Worm (Caenorhabditis elegans) whole organism, late embryonic: ENCODE results near the gene nhr-237.

Source experiments
- C08G9.2 ChIP-seq: sonication (generic microtip); optimal IDR thresholded peaks from 2 replicates; lab custom pipeline; 2016; ENCODE audit warnings: mild to moderate bottlenecking, missing genetic modification characterization, moderate library complexity, missing compliant biosample characterization
- K02D7.2 ChIP-seq: sonication (generic microtip); optimal IDR thresholded peaks from 2 replicates; lab custom pipeline; 2017; ENCODE audit warnings: mild to moderate bottlenecking, missing genetic modification characterization, missing compliant biosample characterization
- K09A11.1 ChIP-seq: sonication (generic microtip); optimal IDR thresholded peaks from 2 replicates; lab custom pipeline; 2017; ENCODE audit warnings: antibody characterized with exemption, mild to moderate bottlenecking, missing genetic modification characterization, missing compliant biosample characterization; ENCODE audit not compliant: insufficient read depth
- T23F11.4 ChIP-seq: fragments of 200-800 bp; sonication (Bioruptor generic); optimal IDR thresholded peaks from 2 replicates; lab custom pipeline; 2018; ENCODE audit warnings: mild to moderate bottlenecking, missing genetic modification characterization, missing compliant biosample characterization
- ahr-1 ChIP-seq: sonication (generic microtip); optimal IDR thresholded peaks from 2 replicates; lab custom pipeline; 2016; ENCODE audit warnings: missing genetic modification characterization, missing compliant biosample characterization
- ama-1 ChIP-seq: fragments of 150-350 bp; optimal IDR thresholded peaks from 2 replicates; lab custom pipeline; 2014
- ceh-14 ChIP-seq: sonication (generic microtip); optimal IDR thresholded peaks from 2 replicates; lab custom pipeline; 2016; ENCODE audit warnings: missing genotype, missing genetic modification characterization, missing compliant biosample characterization
- ceh-18 ChIP-seq: sonication (generic microtip); optimal IDR thresholded peaks from 2 replicates; lab custom pipeline; 2016; ENCODE audit warnings: missing genetic modification characterization, missing compliant biosample characterization
- ceh-22 ChIP-seq: sonication (generic microtip); optimal IDR thresholded peaks from 2 replicates; lab custom pipeline; 2017; ENCODE audit warnings: missing biosample characterization, missing genetic modification characterization
- ceh-30 ChIP-seq: fragments of 150-350 bp; optimal IDR thresholded peaks from 2 replicates; lab custom pipeline; 2014; ENCODE audit warnings: missing biosample characterization, missing genetic modification characterization
- ceh-6 ChIP-seq: fragments of 200-800 bp; sonication (Bioruptor generic); optimal IDR thresholded peaks from 2 replicates; lab custom pipeline; 2018; ENCODE audit warnings: mild to moderate bottlenecking, missing genetic modification characterization, missing compliant biosample characterization
- che-1 ChIP-seq: sonication (generic microtip); optimal IDR thresholded peaks from 2 replicates; lab custom pipeline; 2016; ENCODE audit warnings: mild to moderate bottlenecking, missing genetic modification characterization, missing compliant biosample characterization
- dve-1 ChIP-seq: sonication (generic microtip); optimal IDR thresholded peaks from 2 replicates; lab custom pipeline; 2017; ENCODE audit warnings: antibody characterized with exemption, mild to moderate bottlenecking, missing genetic modification characterization, missing compliant biosample characterization
- elt-2 ChIP-seq: sonication (generic microtip); optimal IDR thresholded peaks from 2 replicates; lab custom pipeline; 2016; ENCODE audit warnings: missing genetic modification reagents, missing genetic modification characterization, missing compliant biosample characterization
- elt-4 ChIP-seq: sonication (generic microtip); optimal IDR thresholded peaks from 2 replicates; lab custom pipeline; 2016; ENCODE audit warnings: missing genetic modification characterization, missing compliant biosample characterization
- ets-4 ChIP-seq: sonication (generic microtip); optimal IDR thresholded peaks from 2 replicates; lab custom pipeline; 2016; ENCODE audit warnings: missing genetic modification characterization, missing compliant biosample characterization
- eyg-1 ChIP-seq: sonication (generic microtip); optimal IDR thresholded peaks from 2 replicates; lab custom pipeline; 2016; ENCODE audit warnings: missing genotype, missing genetic modification characterization, missing compliant biosample characterization
- fax-1 ChIP-seq: sonication (generic microtip); optimal IDR thresholded peaks from 2 replicates; lab custom pipeline; 2016; ENCODE audit warnings: missing genotype, missing genetic modification characterization, missing compliant biosample characterization
- fkh-10 ChIP-seq: fragments of 150-350 bp; optimal IDR thresholded peaks from 2 replicates; lab custom pipeline; 2014; ENCODE audit warnings: missing biosample characterization, missing genetic modification reagents, missing genetic modification characterization
- fkh-6 ChIP-seq: sonication (generic microtip); optimal IDR thresholded peaks from 2 replicates; lab custom pipeline; 2016; ENCODE audit warnings: missing genetic modification characterization, missing compliant biosample characterization
- hlh-30 ChIP-seq: sonication (generic microtip); optimal IDR thresholded peaks from 2 replicates; lab custom pipeline; 2017; ENCODE audit warnings: antibody characterized with exemption, missing genetic modification characterization, missing compliant biosample characterization; ENCODE audit not compliant: insufficient read depth
- hlh-8 ChIP-seq: sonication (generic microtip); optimal IDR thresholded peaks from 2 replicates; lab custom pipeline; 2016; ENCODE audit warnings: missing genotype, missing genetic modification characterization, missing compliant biosample characterization
- lim-6 ChIP-seq: sonication (generic microtip); optimal IDR thresholded peaks from 2 replicates; lab custom pipeline; 2016; ENCODE audit warnings: missing genetic modification characterization, missing compliant biosample characterization
- lin-11 ChIP-seq: fragments of 200-800 bp; sonication (Bioruptor generic); optimal IDR thresholded peaks from 2 replicates; lab custom pipeline; 2018; ENCODE audit warnings: mild to moderate bottlenecking, missing genetic modification characterization, missing compliant biosample characterization
- mec-3 ChIP-seq: sonication (generic microtip); optimal IDR thresholded peaks from 2 replicates; lab custom pipeline; 2016; ENCODE audit warnings: borderline replicate concordance, missing genetic modification characterization, missing compliant biosample characterization
- nfya-1 ChIP-seq: sonication (generic microtip); optimal IDR thresholded peaks from 2 replicates; lab custom pipeline; 2017; ENCODE audit warnings: missing genetic modification characterization, mild to moderate bottlenecking, missing compliant biosample characterization, antibody characterized with exemption, moderate library complexity
- nhr-11 ChIP-seq: fragments of 150-350 bp; optimal IDR thresholded peaks from 2 replicates; lab custom pipeline; 2014; ENCODE audit warnings: missing biosample characterization, missing genetic modification characterization
- nhr-232 ChIP-seq: sonication (generic microtip); optimal IDR thresholded peaks from 2 replicates; lab custom pipeline; 2016; ENCODE audit warnings: missing genetic modification characterization, missing compliant biosample characterization
- npax-4 ChIP-seq: sonication (generic microtip); optimal IDR thresholded peaks from 2 replicates; lab custom pipeline; 2016; ENCODE audit warnings: missing genetic modification characterization, missing compliant biosample characterization
- odd-2 ChIP-seq: sonication (generic microtip); optimal IDR thresholded peaks from 2 replicates; lab custom pipeline; 2017; ENCODE audit warnings: antibody characterized with exemption, mild to moderate bottlenecking, missing genetic modification characterization, missing compliant biosample characterization
- pax-1 ChIP-seq: fragments of 150-350 bp; optimal IDR thresholded peaks from 2 replicates; lab custom pipeline; 2014; ENCODE audit warnings: missing biosample characterization, missing genetic modification characterization
- pha-4 ChIP-seq: fragments of 150-350 bp; optimal IDR thresholded peaks from 2 replicates; lab custom pipeline; 2018; ENCODE audit warnings: missing biosample characterization, missing genetic modification reagents, missing genetic modification characterization
- sdc-2 ChIP-seq: sonication (generic microtip); optimal IDR thresholded peaks from 2 replicates; lab custom pipeline; 2016; ENCODE audit warnings: missing genotype, missing genetic modification characterization, missing compliant biosample characterization
- sox-2 ChIP-seq: fragments of 200-800 bp; sonication (Bioruptor generic); IDR thresholded peaks from 2 replicates; pipeline ENCODE4 v1.3.6; 2022; ENCODE audit warnings: missing genetic modification reagents, missing genetic modification characterization, missing compliant biosample characterization
- sox-4 ChIP-seq: sonication (generic microtip); optimal IDR thresholded peaks from 2 replicates; lab custom pipeline; 2017; ENCODE audit warnings: mild to moderate bottlenecking, missing genetic modification characterization, inconsistent platforms, missing compliant biosample characterization
- tbx-2 ChIP-seq: sonication (generic microtip); optimal IDR thresholded peaks from 2 replicates; lab custom pipeline; 2016; ENCODE audit warnings: missing genetic modification characterization, missing compliant biosample characterization
- tbx-7 ChIP-seq: sonication (generic microtip); optimal IDR thresholded peaks from 2 replicates; lab custom pipeline; 2016; ENCODE audit warnings: missing genotype, missing genetic modification characterization, missing compliant biosample characterization
- unc-42 ChIP-seq: sonication (generic microtip); optimal IDR thresholded peaks from 2 replicates; lab custom pipeline; 2016; ENCODE audit warnings: missing genotype, missing genetic modification characterization, missing compliant biosample characterization
- ztf-16 ChIP-seq: sonication (generic microtip); optimal IDR thresholded peaks from 2 replicates; lab custom pipeline; 2017; ENCODE audit warnings: missing genetic modification characterization, missing compliant biosample characterization

nhr-237 gene

ce11 chrV:1626720-1627119 is at the start of gene nhr-237:
Gene nhr-237, minus strand, starts transcription at chrV:1626820.
- TF ChIP-seq K02D7.2 (tag; lab: Kevin White, UChicago): no peak
- no peak for TF ChIP-seq nhr-232 (tag; lab: Kevin White, UChicago)
- TF ChIP-seq ceh-14: no peak
- TF ChIP-seq fax-1: no peak
- no peak for TF ChIP-seq sox-2 (GFP tag; lab: Robert Waterston, UW)
- no peak for TF ChIP-seq fkh-10 (GFP tag; lab: Kevin White, UChicago)
- no peak for TF ChIP-seq ceh-30
- no peak for TF ChIP-seq unc-42 (tag; lab: Kevin White, UChicago)

ce11 chrV:1668216-1668615 is 41.6 kb upstream of the nhr-237 start, which contains the start of gene irld-42:
Gene irld-42, plus strand, starts transcription at chrV:1668516.
- no peak for TF ChIP-seq ceh-6 (GFP tag; lab: Kevin White, UChicago)
- no peak for TF ChIP-seq lim-6
- no peak for TF ChIP-seq ceh-22
- TF ChIP-seq ets-4 (tag; lab: Kevin White, UChicago): no peak
- no peak for TF ChIP-seq elt-2 (tag; lab: Kevin White, UChicago)
- no peak for TF ChIP-seq nhr-11
- no peak for TF ChIP-seq T23F11.4
- no peak for TF ChIP-seq unc-42 (tag; lab: Kevin White, UChicago)
- no peak for TF ChIP-seq K09A11.1 (tag; lab: Kevin White, UChicago)
- no peak for TF ChIP-seq mec-3 (tag; lab: Kevin White, UChicago)
- TF ChIP-seq pax-1 (tag; lab: Kevin White, UChicago): no peak
- no peak for TF ChIP-seq odd-2 (tag; lab: Kevin White, UChicago)
- TF ChIP-seq hlh-8 (tag; lab: Kevin White, UChicago): no peak
- no peak for TF ChIP-seq tbx-7
- no peak for TF ChIP-seq elt-4 (tag; lab: Kevin White, UChicago)
- no peak for TF ChIP-seq npax-4 (tag; lab: Kevin White, UChicago)
- TF ChIP-seq sdc-2 (tag; lab: Kevin White, UChicago): no peak
- TF ChIP-seq ceh-18 (tag; lab: Kevin White, UChicago): no peak

ce11 chrV:1666904-1667303 is 40.3 kb upstream of the nhr-237 start, which contains the start of gene K04F1.8:
Gene K04F1.8, plus strand, starts transcription at chrV:1667204.
- TF ChIP-seq nhr-11 (no peak), elt-4 (tag; lab: Kevin White, UChicago) (no peak), odd-2 (tag; lab: Kevin White, UChicago) (no peak), nhr-232 (tag; lab: Kevin White, UChicago) (no peak), nfya-1 (tag; lab: Kevin White, UChicago) (no peak), pha-4 (tag; lab: Kevin White, UChicago) (no peak), mec-3 (tag; lab: Kevin White, UChicago) (no peak), sdc-2 (tag; lab: Kevin White, UChicago) (no peak), lim-6 (no peak), hlh-30 (no peak), C08G9.2 (no peak), ama-1 (lab: Kevin White, UChicago) (no peak), lin-11 (no peak), dve-1 (tag; lab: Kevin White, UChicago) (no peak), ztf-16 (no peak)
- TF ChIP-seq, all 69 proteins: peak for 0

DNA sequence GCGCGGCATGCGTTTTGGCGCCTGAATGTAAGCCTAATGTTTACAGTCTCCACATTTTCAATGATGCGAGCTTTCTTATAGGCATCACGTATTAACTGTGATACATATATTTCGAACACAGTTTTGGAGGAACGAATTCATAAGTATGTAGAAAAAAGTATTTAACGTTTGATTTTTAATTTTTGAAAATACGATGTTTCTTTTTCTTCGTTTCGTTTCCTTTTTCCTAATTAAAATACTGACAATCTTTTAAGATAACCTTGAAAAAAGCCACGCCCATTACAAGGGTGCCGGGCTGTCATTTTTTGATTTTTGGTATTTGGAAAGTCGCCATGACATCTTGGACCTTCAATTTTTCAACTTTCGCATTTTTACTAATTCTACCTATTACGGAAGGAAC is 38.3 kb upstream of the nhr-237 start, which contains the start of gene K04F1.9:
Gene K04F1.9, plus strand, starts transcription at position 301 of the 400 bp plus-strand sequence.
- no peak for TF ChIP-seq che-1 (tag; lab: Kevin White, UChicago)
- no peak for TF ChIP-seq ama-1 (lab: Kevin White, UChicago)
- TF ChIP-seq fkh-6 (tag; lab: Kevin White, UChicago): no peak

ce11 chrV:1662270-1662669 is 35.6 kb upstream of the nhr-237 start, which contains the start of gene irld-40:
Gene irld-40, plus strand, starts transcription at chrV:1662570.
- TF ChIP-seq ahr-1 (tag; lab: Kevin White, UChicago): no peak
- no peak for TF ChIP-seq sox-4 (tag; lab: Kevin White, UChicago)
- no peak for TF ChIP-seq dve-1 (tag; lab: Kevin White, UChicago)
- TF ChIP-seq eyg-1 (tag; lab: Kevin White, UChicago): no peak
- no peak for TF ChIP-seq tbx-2 (tag; lab: Kevin White, UChicago)
